Worm (Caenorhabditis elegans): ENCODE data around the gene cup-15.

The cup-15 gene

DNA sequence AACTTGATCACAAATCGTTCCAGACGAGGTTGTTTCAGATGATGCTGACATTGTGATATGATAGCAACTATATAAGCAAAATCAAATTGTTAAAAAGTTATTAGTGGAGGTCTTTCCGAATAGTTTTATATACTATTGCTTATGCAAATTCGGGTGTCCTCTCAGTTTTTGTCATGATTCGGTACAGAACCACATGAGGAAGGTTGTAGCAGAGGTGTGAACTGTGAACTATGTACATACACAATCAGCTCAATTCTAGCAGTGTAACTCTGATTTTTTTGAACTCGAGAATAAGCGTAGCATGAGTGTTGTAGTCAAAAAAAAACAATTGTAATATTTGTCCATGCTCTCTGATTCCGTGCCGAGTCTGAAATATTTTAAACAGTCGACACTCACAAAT, 50.3 kb downstream of the cup-15 start, which contains the start of gene Y51B9A.6:
Gene Y51B9A.6, minus strand, starts transcription at position 101 of the 400 bp plus-strand sequence.
- TF ChIP-seq him-1 (tag; optimal IDR thresholded peaks at IDR 0.05) = no peak
- TF ChIP-seq dao-5 (tag; optimal IDR thresholded peaks at IDR 0.05) = no peak
- no peak for TF ChIP-seq W03F9.2 (tag; optimal IDR thresholded peaks at IDR 0.05)

DNA sequence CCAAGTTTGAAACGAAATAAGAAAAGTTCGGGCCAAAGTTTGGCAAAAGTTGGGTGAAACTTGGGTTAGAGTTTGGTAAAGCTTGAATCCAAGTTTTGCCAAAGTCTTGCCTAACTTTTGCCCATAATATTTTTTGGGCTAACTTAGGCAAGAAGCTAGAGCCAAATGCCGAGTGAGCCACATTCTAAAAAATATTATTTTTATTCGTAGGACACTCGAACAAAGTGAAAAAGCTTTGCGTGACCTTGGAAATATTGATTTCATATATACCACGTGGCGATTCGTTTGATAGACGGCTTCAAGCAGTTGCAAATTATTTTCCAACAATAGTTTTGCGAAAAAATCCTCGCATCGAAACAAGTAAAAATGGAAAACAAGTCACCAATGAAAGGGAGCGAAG, 51.0 kb downstream of the cup-15 start, which contains the start of gene Y51B9A.5:
Gene Y51B9A.5, plus strand, starts transcription at position 301 of the 400 bp plus-strand sequence.
- no peak for TF ChIP-seq dao-5 (tag; optimal IDR thresholded peaks at IDR 0.05)
- no peak for TF ChIP-seq him-1 (tag; optimal IDR thresholded peaks at IDR 0.05)

Measured in whole organism, L4/young adult.